Worm (Caenorhabditis elegans): ENCODE data around the gene nhr-228.
"Not testable (repeated sequence)": the region's sequence is repeated elsewhere in the genome, so short reads cannot be mapped to it uniquely, and the experiment has no call there.

Gene nhr-228

ce11 chrV:2324260-2324659 lies 42.7 kb downstream of the nhr-228 start:
- TF ChIP-seq med-1 (GFP tag; optimal IDR thresholded peaks at IDR 0.05; ENCODE audit: insufficient read depth), result no peak
- TF ChIP-seq flt-1 (GFP tag; IDR thresholded peaks at IDR 0.05), result no peak
- TF ChIP-seq ztf-23 (GFP tag; IDR thresholded peaks at IDR 0.05), result no peak
- no peak for TF ChIP-seq T22C8.4 (GFP tag; IDR thresholded peaks at IDR 0.05)
- TF ChIP-seq ref-1 (GFP tag; conservative IDR thresholded peaks at IDR 0.05), result no peak
- no peak for TF ChIP-seq klf-2 (GFP tag; conservative IDR thresholded peaks at IDR 0.05)
- no peak for TF ChIP-seq ztf-29 (GFP tag; IDR thresholded peaks at IDR 0.05)
- no peak for TF ChIP-seq tab-1 (GFP tag; IDR thresholded peaks at IDR 0.05)
- TF ChIP-seq cog-1 (tag; optimal IDR thresholded peaks at IDR 0.05), result no peak

ce11 chrV:2325052-2325451 lies 43.5 kb downstream of the nhr-228 start, which contains the start of gene pud-3:
TSS of gene pud-3 (minus strand) at chrV:2325152.
- TF ChIP-seq klf-2 (GFP tag; conservative IDR thresholded peaks at IDR 0.05) (no peak), ztf-29 (GFP tag; IDR thresholded peaks at IDR 0.05) (no peak), flt-1 (GFP tag; IDR thresholded peaks at IDR 0.05) (no peak), T22C8.4 (GFP tag; IDR thresholded peaks at IDR 0.05) (no peak), cog-1 (tag; optimal IDR thresholded peaks at IDR 0.05) (no peak), tab-1 (GFP tag; IDR thresholded peaks at IDR 0.05) (no peak), ztf-23 (GFP tag; IDR thresholded peaks at IDR 0.05) (no peak), ref-1 (GFP tag; conservative IDR thresholded peaks at IDR 0.05) (no peak), med-1 (GFP tag; optimal IDR thresholded peaks at IDR 0.05; ENCODE audit: insufficient read depth) (no peak)

ce11 chrV:2326378-2326777 lies 44.8 kb downstream of the nhr-228 start, which contains the start of gene pud-4:
TSS of gene pud-4 (plus strand) at chrV:2326678.
- TF ChIP-seq med-1 (GFP tag; optimal IDR thresholded peaks at IDR 0.05; ENCODE audit: insufficient read depth), result no peak
- TF ChIP-seq ref-1 (GFP tag; conservative IDR thresholded peaks at IDR 0.05), result no peak
- no peak for TF ChIP-seq T22C8.4 (GFP tag; IDR thresholded peaks at IDR 0.05)
- TF ChIP-seq tab-1 (GFP tag; IDR thresholded peaks at IDR 0.05), result no peak
- no peak for TF ChIP-seq flt-1 (GFP tag; IDR thresholded peaks at IDR 0.05)
- TF ChIP-seq cog-1 (tag; optimal IDR thresholded peaks at IDR 0.05), result no peak
- no peak for TF ChIP-seq ztf-29 (GFP tag; IDR thresholded peaks at IDR 0.05)
- TF ChIP-seq ztf-23 (GFP tag; IDR thresholded peaks at IDR 0.05), result no peak
- TF ChIP-seq klf-2 (GFP tag; conservative IDR thresholded peaks at IDR 0.05), result no peak

DNA sequence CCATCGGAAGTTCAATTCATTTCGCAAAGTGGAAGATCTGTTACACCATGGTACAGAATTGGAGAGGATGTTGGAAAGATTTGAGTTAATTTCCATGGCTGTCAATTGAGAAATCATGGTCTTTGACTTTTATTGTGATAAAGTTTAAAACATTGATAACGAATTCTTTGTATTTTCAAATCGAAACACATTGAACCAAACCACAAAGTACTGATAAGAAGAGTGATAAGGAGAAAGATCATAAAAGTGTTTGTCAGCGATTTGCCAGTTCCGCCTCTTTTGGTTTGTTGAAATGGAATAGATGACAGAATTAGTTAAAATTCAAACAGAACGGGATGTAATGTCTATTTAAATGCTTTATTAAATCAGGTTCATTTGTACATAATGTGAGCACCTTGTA lies 45.6 kb downstream of the nhr-228 start:
- TF ChIP-seq ref-1 (GFP tag; conservative IDR thresholded peaks at IDR 0.05) (no peak), flt-1 (GFP tag; IDR thresholded peaks at IDR 0.05) (no peak), cog-1 (tag; optimal IDR thresholded peaks at IDR 0.05) (no peak), klf-2 (GFP tag; conservative IDR thresholded peaks at IDR 0.05) (no peak), med-1 (GFP tag; optimal IDR thresholded peaks at IDR 0.05; ENCODE audit: insufficient read depth) (no peak), T22C8.4 (GFP tag; IDR thresholded peaks at IDR 0.05) (no peak), tab-1 (GFP tag; IDR thresholded peaks at IDR 0.05) (no peak), ztf-23 (GFP tag; IDR thresholded peaks at IDR 0.05) (no peak), ztf-29 (GFP tag; IDR thresholded peaks at IDR 0.05) (no peak)

- not testable (repeated sequence) for TF ChIP-seq ref-1 (GFP tag; conservative IDR thresholded peaks at IDR 0.05); klf-2 (GFP tag; conservative IDR thresholded peaks at IDR 0.05); tab-1 (GFP tag; IDR thresholded peaks at IDR 0.05)
Measured at ce11 chrV:2330129-2330528, 48.6 kb downstream of the nhr-228 start, which contains the start of gene pud-1.1. TSS of gene pud-1.1 (plus strand) at chrV:2330429.

ce11 chrV:2331616-2332015 lies 50.1 kb downstream of the nhr-228 start, which contains the start of gene irld-32:
TSS of gene irld-32 (plus strand) at chrV:2331916.
- TF ChIP-seq med-1 (GFP tag; optimal IDR thresholded peaks at IDR 0.05; ENCODE audit: insufficient read depth); flt-1 (GFP tag; IDR thresholded peaks at IDR 0.05); cog-1 (tag; optimal IDR thresholded peaks at IDR 0.05): not testable (repeated sequence)

Measured in whole organism, midembryonic.